Worm (Caenorhabditis elegans) whole organism, mixed stage, embryonic: Measurements from ENCODE around the gene F22F4.4.

Experiments
- ceh-39 ChIP-seq: fragments of 150-350 bp; optimal IDR thresholded peaks from 2 replicates; lab custom pipeline; 2014; ENCODE audit warnings: missing biosample characterization, missing genetic modification characterization
- ceh-43 ChIP-seq: fragments of 200-800 bp; sonication (Bioruptor generic); optimal IDR thresholded peaks from 2 replicates; lab custom pipeline; 2018; ENCODE audit warnings: mild to moderate bottlenecking, missing genetic modification characterization, moderate library complexity, missing compliant biosample characterization
- ces-1 ChIP-seq: fragments of 150-350 bp; optimal IDR thresholded peaks from 2 replicates; lab custom pipeline; 2014; ENCODE audit warnings: missing biosample characterization, missing genetic modification reagents, missing genetic modification characterization
- hlh-1 ChIP-seq: fragments of 150-350 bp; optimal IDR thresholded peaks from 2 replicates; lab custom pipeline; 2014; ENCODE audit warnings: missing biosample characterization, missing genetic modification reagents, missing genetic modification characterization
- mep-1 ChIP-seq: fragments of 150-350 bp; optimal IDR thresholded peaks from 2 replicates; lab custom pipeline; 2017; ENCODE audit warnings: missing biosample characterization, missing genetic modification reagents, missing genetic modification characterization, inconsistent platforms
- nhr-237 ChIP-seq: fragments of 150-350 bp; optimal IDR thresholded peaks from 2 replicates; lab custom pipeline; 2014; ENCODE audit warnings: missing biosample characterization, missing genetic modification characterization
- nhr-28 ChIP-seq: fragments of 150-350 bp; optimal IDR thresholded peaks from 2 replicates; lab custom pipeline; 2014; ENCODE audit warnings: missing biosample characterization, missing genetic modification characterization
- nhr-76 ChIP-seq: sonication (generic microtip); optimal IDR thresholded peaks from 2 replicates; lab custom pipeline; 2017; ENCODE audit warnings: missing biosample characterization, missing genetic modification characterization
- tbx-8 ChIP-seq: fragments of 200-800 bp; sonication (Bioruptor generic); optimal IDR thresholded peaks from 2 replicates; lab custom pipeline; 2018; ENCODE audit warnings: mild to moderate bottlenecking, missing genetic modification characterization, moderate library complexity, missing compliant biosample characterization
- unc-120 ChIP-seq: sonication (generic microtip); optimal IDR thresholded peaks from 2 replicates; lab custom pipeline; 2017; ENCODE audit warnings: missing genetic modification characterization, missing compliant biosample characterization; ENCODE audit not compliant: poor library complexity, severe bottlenecking
- unc-62 ChIP-seq: fragments of 150-350 bp; optimal IDR thresholded peaks from 2 replicates; lab custom pipeline; 2014; ENCODE audit warnings: missing biosample characterization, missing genetic modification reagents, missing genetic modification characterization
- zip-8 ChIP-seq: fragments of 150-350 bp; optimal IDR thresholded peaks from 2 replicates; lab custom pipeline; 2014; ENCODE audit warnings: missing biosample characterization, missing genetic modification characterization
- ztf-11 ChIP-seq: fragments of 150-350 bp; optimal IDR thresholded peaks from 2 replicates; lab custom pipeline; 2014; ENCODE audit warnings: missing biosample characterization, missing genetic modification characterization

- TF ChIP-seq ceh-39 (tag; lab: Kevin White, UChicago) (no peak), unc-120 (tag; lab: Kevin White, UChicago) (no peak), mep-1 (no peak), zip-8 (tag; lab: Kevin White, UChicago) (no peak), ceh-43 (GFP tag; lab: Kevin White, UChicago) (no peak), ztf-11 (tag; lab: Kevin White, UChicago) (no peak), nhr-76 (no peak), hlh-1 (no peak), ces-1 (GFP tag; lab: Kevin White, UChicago) (no peak), nhr-237 (tag; lab: Kevin White, UChicago) (no peak), nhr-28 (tag; lab: Kevin White, UChicago) (no peak), tbx-8 (GFP tag; lab: Kevin White, UChicago) (no peak), unc-62 (GFP tag; lab: Kevin White, UChicago) (no peak)
Observed at ce11 chrX:6010573-6010972, 9.2 kb upstream of the F22F4.4 start, which contains the start of gene C09B8.3.
